Fruit fly (Drosophila melanogaster): ENCODE measurements around the gene Vps16A.

The Vps16A gene

dm6 chr3R:9226701-9227313 is 40.0 kb upstream of the Vps16A start:
- TF ChIP-seq Rel (GFP tag; optimal IDR thresholded peaks at IDR 0.05): no peak
- peak; percentile 93 for TF ChIP-seq Rel (tag; optimal IDR thresholded peaks at IDR 0.05)
- TF ChIP-seq dl (GFP tag; optimal IDR thresholded peaks at IDR 0.05; ENCODE audit: insufficient read depth in 1 of 2, partially characterized antibody in 2 of 2): peak; percentile 32 to 65
- TF ChIP-seq psq (GFP tag; optimal IDR thresholded peaks at IDR 0.05): peak; percentile 94
- peak; percentile 5 for TF ChIP-seq woc (GFP tag; optimal IDR thresholded peaks at IDR 0.05)
- peak; percentile 75 for TF ChIP-seq Dif (GFP tag; optimal IDR thresholded peaks at IDR 0.05; ENCODE audit: partially characterized antibody)
- no peak for TF ChIP-seq Myc (optimal IDR thresholded peaks at IDR 0.05)
- no peak for TF ChIP-seq CG9705 (GFP tag; optimal IDR thresholded peaks at IDR 0.05)
- TF ChIP-seq jim (GFP tag; optimal IDR thresholded peaks at IDR 0.05): no peak
- no peak for TF ChIP-seq fru (GFP tag; optimal IDR thresholded peaks at IDR 0.05)
- no peak for TF ChIP-seq CG32264 (GFP tag; optimal IDR thresholded peaks at IDR 0.05)
- TF ChIP-seq Sp1 (GFP tag; optimal IDR thresholded peaks at IDR 0.05): no peak
- peak; percentile 73 for TF ChIP-seq Vsx2 (GFP tag; optimal IDR thresholded peaks at IDR 0.05; ENCODE audit: partially characterized antibody)
- no peak for TF ChIP-seq dsf (GFP tag; optimal IDR thresholded peaks at IDR 0.05; ENCODE audit: borderline replicate concordance)
- no peak for TF ChIP-seq br (GFP tag; optimal IDR thresholded peaks at IDR 0.05)

- no peak for TF ChIP-seq Dif (GFP tag; optimal IDR thresholded peaks at IDR 0.05; ENCODE audit: partially characterized antibody)
- peak; percentile 31 for TF ChIP-seq Hnf4 (GFP tag; optimal IDR thresholded peaks at IDR 0.05)
- TF ChIP-seq HLH106 (tag; optimal IDR thresholded peaks at IDR 0.05): peak; percentile 73
- no peak for TF ChIP-seq Vsx2 (GFP tag; optimal IDR thresholded peaks at IDR 0.05; ENCODE audit: partially characterized antibody)
- TF ChIP-seq usp (GFP tag; optimal IDR thresholded peaks at IDR 0.05): no peak
- no peak for TF ChIP-seq Myc (optimal IDR thresholded peaks at IDR 0.05)
- TF ChIP-seq foxo (GFP tag; optimal IDR thresholded peaks at IDR 0.05): peak in 1 of 2 experiments; percentile 83
- no peak for TF ChIP-seq Hr78 (GFP tag; optimal IDR thresholded peaks at IDR 0.05)
- TF ChIP-seq jim (GFP tag; optimal IDR thresholded peaks at IDR 0.05): no peak
- TF ChIP-seq GATAd (GFP tag; optimal IDR thresholded peaks at IDR 0.05): no peak
- TF ChIP-seq lola (GFP tag; optimal IDR thresholded peaks at IDR 0.05): no peak
- no peak for TF ChIP-seq CrebA (GFP tag; optimal IDR thresholded peaks at IDR 0.05; ENCODE audit: borderline replicate concordance)
- TF ChIP-seq ey (GFP tag; optimal IDR thresholded peaks at IDR 0.05): peak; percentile 59
- TF ChIP-seq Rel (GFP tag; optimal IDR thresholded peaks at IDR 0.05): no peak
- no peak for TF ChIP-seq Rel (tag; optimal IDR thresholded peaks at IDR 0.05)
- peak; percentile 3 for TF ChIP-seq woc (GFP tag; optimal IDR thresholded peaks at IDR 0.05)
- no peak for TF ChIP-seq pan (optimal IDR thresholded peaks at IDR 0.05)
- no peak for TF ChIP-seq Abd-B (GFP tag; optimal IDR thresholded peaks at IDR 0.05)
- no peak for TF ChIP-seq N (GFP tag; optimal IDR thresholded peaks at IDR 0.05)
- TF ChIP-seq sv (GFP tag; optimal IDR thresholded peaks at IDR 0.05): peak; percentile 46
- peak; percentile 73 for TF ChIP-seq sage (GFP tag; optimal IDR thresholded peaks at IDR 0.05)
- TF ChIP-seq Jra (GFP tag; optimal IDR thresholded peaks at IDR 0.05): no peak
- peak; percentile 84 for TF ChIP-seq rgr (GFP tag; optimal IDR thresholded peaks at IDR 0.05)
- no peak for TF ChIP-seq dsf (GFP tag; optimal IDR thresholded peaks at IDR 0.05; ENCODE audit: borderline replicate concordance)
- peak; percentile 72 for TF ChIP-seq OdsH (GFP tag; optimal IDR thresholded peaks at IDR 0.05)
- TF ChIP-seq Mio (GFP tag; optimal IDR thresholded peaks at IDR 0.05): no peak
- TF ChIP-seq Sp1 (GFP tag; optimal IDR thresholded peaks at IDR 0.05): peak; percentile 58
- TF ChIP-seq tai (GFP tag; optimal IDR thresholded peaks at IDR 0.05): no peak
- TF ChIP-seq CG32264 (GFP tag; optimal IDR thresholded peaks at IDR 0.05): peak; percentile 5
- no peak for TF ChIP-seq dl (GFP tag; optimal IDR thresholded peaks at IDR 0.05; ENCODE audit: insufficient read depth in 1 of 2, partially characterized antibody in 2 of 2)
- TF ChIP-seq psq (GFP tag; optimal IDR thresholded peaks at IDR 0.05): no peak
- peak; percentile 44 for TF ChIP-seq fru (GFP tag; optimal IDR thresholded peaks at IDR 0.05)
- TF ChIP-seq brk (GFP tag; optimal IDR thresholded peaks at IDR 0.05): peak; percentile 23
- TF ChIP-seq Dfd (GFP tag; optimal IDR thresholded peaks at IDR 0.05): no peak
- no peak for TF ChIP-seq CG9705 (GFP tag; optimal IDR thresholded peaks at IDR 0.05)
- peak; percentile 74 for TF ChIP-seq h (GFP tag; optimal IDR thresholded peaks at IDR 0.05)
- no peak for TF ChIP-seq Hr83 (GFP tag; optimal IDR thresholded peaks at IDR 0.05; ENCODE audit: poor library complexity, severe bottlenecking)
- TF ChIP-seq br (GFP tag; optimal IDR thresholded peaks at IDR 0.05): no peak
- peak; percentile 72 for TF ChIP-seq dmrt93B (GFP tag; optimal IDR thresholded peaks at IDR 0.05)
These were observed 39.5 kb upstream of the Vps16A start for dm6 chr3R:9227330-9227729.

All from whole organism, wandering third instar larva.